Fruit fly (Drosophila melanogaster) Kc167 (cell line): ENCODE measurements around the gene CG43390.

Experiments
- Myc ChIP-seq: fragments of >200 bp; optimal IDR thresholded peaks from 2 replicates; lab custom pipeline; 2017; ENCODE audit warnings: missing external identifiers
- h ChIP-seq: fragments of >200 bp; optimal IDR thresholded peaks from 3 replicates; lab custom pipeline; 2018; ENCODE audit warnings: missing external identifiers
- psq ChIP-seq: fragments of >200 bp; optimal IDR thresholded peaks from 2 replicates; lab custom pipeline; 2017; ENCODE audit warnings: missing external identifiers

- TF ChIP-seq h (lab: Kevin White, UChicago) (no peak), psq (no peak), Myc (no peak)
These were observed 37.3 kb downstream of the CG43390 start for dm6 chr3L:11542437-11542836.
